Worm (Caenorhabditis elegans) whole organism, midembryonic: ENCODE measurements around the gene C44B7.11.
"Not testable (repeated sequence)": the region's sequence is repeated elsewhere in the genome, so short reads cannot be mapped to it uniquely, and the experiment has no call there.

Experiments
- T22C8.4 ChIP-seq: fragments of 200-800 bp; sonication (Bioruptor generic); IDR thresholded peaks from 2 replicates; pipeline ENCODE4 v1.3.6; 2022; ENCODE audit warnings: missing genetic modification characterization, missing compliant biosample characterization
- cog-1 ChIP-seq: sonication (generic microtip); optimal IDR thresholded peaks from 2 replicates; lab custom pipeline; 2016; ENCODE audit warnings: missing genetic modification characterization, missing compliant biosample characterization
- flt-1 ChIP-seq: fragments of 200-800 bp; sonication (Bioruptor generic); IDR thresholded peaks from 2 replicates; pipeline ENCODE4 v1.3.6; 2022; ENCODE audit warnings: missing genetic modification characterization, missing compliant biosample characterization
- klf-2 ChIP-seq: fragments of 200-800 bp; sonication (Bioruptor generic); conservative IDR thresholded peaks from 2 replicates; pipeline ENCODE4 v1.3.6; 2022; ENCODE audit warnings: missing genetic modification reagents, missing genetic modification characterization, missing compliant biosample characterization
- med-1 ChIP-seq: sonication (generic microtip); optimal IDR thresholded peaks from 2 replicates; lab custom pipeline; 2017; ENCODE audit warnings: missing genetic modification characterization, mild to moderate bottlenecking, missing compliant biosample characterization, antibody characterized with exemption, missing genetic modification reagents; ENCODE audit not compliant: insufficient read depth
- ref-1 ChIP-seq: fragments of 200-800 bp; sonication (Bioruptor generic); conservative IDR thresholded peaks from 2 replicates; pipeline ENCODE4 v1.3.6; 2022; ENCODE audit warnings: missing genetic modification reagents, missing genetic modification characterization, missing compliant biosample characterization
- tab-1 ChIP-seq: fragments of 200-800 bp; sonication (Bioruptor generic); IDR thresholded peaks from 2 replicates; pipeline ENCODE4 v1.3.6; 2022; ENCODE audit warnings: missing genetic modification characterization, missing compliant biosample characterization
- ztf-23 ChIP-seq: fragments of 200-800 bp; sonication (Bioruptor generic); IDR thresholded peaks from 2 replicates; pipeline ENCODE4 v1.3.6; 2022; ENCODE audit warnings: missing genetic modification reagents, missing genetic modification characterization, missing compliant biosample characterization
- ztf-29 ChIP-seq: fragments of 200-800 bp; sonication (Bioruptor generic); IDR thresholded peaks from 2 replicates; pipeline ENCODE4 v1.3.6; 2022; ENCODE audit warnings: missing genetic modification reagents, missing genetic modification characterization, missing compliant biosample characterization

Gene C44B7.11

ce11 chrII:6917710-6918109 lies 20.4 kb upstream of the C44B7.11 start, which contains the start of gene B0252.11:
TSS of gene B0252.11 (minus strand) at chrII:6917810.
- TF ChIP-seq ztf-23 (GFP tag; lab: Robert Waterston, UW) (no peak), ref-1 (no peak), med-1 (no peak), flt-1 (GFP tag; lab: Robert Waterston, UW) (no peak), cog-1 (no peak), T22C8.4 (GFP tag; lab: Robert Waterston, UW) (no peak), tab-1 (GFP tag; lab: Robert Waterston, UW) (no peak), klf-2 (GFP tag; lab: Robert Waterston, UW) (no peak), ztf-29 (GFP tag; lab: Robert Waterston, UW) (no peak)

- TF ChIP-seq T22C8.4 (GFP tag; lab: Robert Waterston, UW) = no peak
- TF ChIP-seq ztf-23 (GFP tag; lab: Robert Waterston, UW) = no peak
- TF ChIP-seq cog-1 = no peak
- TF ChIP-seq flt-1 (GFP tag; lab: Robert Waterston, UW) = no peak
- no peak for TF ChIP-seq ref-1
- TF ChIP-seq klf-2 (GFP tag; lab: Robert Waterston, UW) = no peak
- no peak for TF ChIP-seq ztf-29 (GFP tag; lab: Robert Waterston, UW)
- TF ChIP-seq tab-1 (GFP tag; lab: Robert Waterston, UW) = no peak
- TF ChIP-seq med-1 = no peak
These were observed 18.5 kb upstream of the C44B7.11 start, which contains the start of gene B0252.8 for ce11 chrII:6915875-6916274. TSS of gene B0252.8 (plus strand) at chrII:6916166.

- TF ChIP-seq T22C8.4 (GFP tag; lab: Robert Waterston, UW) (no peak), ztf-29 (GFP tag; lab: Robert Waterston, UW) (no peak), flt-1 (GFP tag; lab: Robert Waterston, UW) (peak; percentile 92), ztf-23 (GFP tag; lab: Robert Waterston, UW) (peak; percentile 90), cog-1 (peak; percentile 52), tab-1 (GFP tag; lab: Robert Waterston, UW) (no peak), ref-1 (0 out of 2 replicates have a peak, but pooled peaks have one; percentile 42), klf-2 (GFP tag; lab: Robert Waterston, UW) (peak; percentile 82), med-1 (no peak)
These were observed 16.0 kb upstream of the C44B7.11 start, which contains the start of gene cyn-10 for ce11 chrII:6913309-6913708. TSS of gene cyn-10 (minus strand) at chrII:6913365.

- TF ChIP-seq klf-2 (GFP tag; lab: Robert Waterston, UW) (no peak), ref-1 (no peak), tab-1 (GFP tag; lab: Robert Waterston, UW) (no peak), flt-1 (GFP tag; lab: Robert Waterston, UW) (no peak), med-1 (no peak), T22C8.4 (GFP tag; lab: Robert Waterston, UW) (no peak), ztf-29 (GFP tag; lab: Robert Waterston, UW) (no peak), ztf-23 (GFP tag; lab: Robert Waterston, UW) (no peak), cog-1 (no peak)
These were observed 12.3 kb upstream of the C44B7.11 start, which contains the start of gene asm-1 for ce11 chrII:6909568-6910122. TSS of gene asm-1 (plus strand) at chrII:6910072.

ce11 chrII:6908689-6909088 lies 11.3 kb upstream of the C44B7.11 start:
- TF ChIP-seq med-1 (no peak), tab-1 (GFP tag; lab: Robert Waterston, UW) (no peak), ztf-29 (GFP tag; lab: Robert Waterston, UW) (no peak), cog-1 (no peak), ztf-23 (GFP tag; lab: Robert Waterston, UW) (no peak), T22C8.4 (GFP tag; lab: Robert Waterston, UW) (no peak), klf-2 (GFP tag; lab: Robert Waterston, UW) (no peak)

- not testable (repeated sequence) for TF ChIP-seq med-1; flt-1 (GFP tag; lab: Robert Waterston, UW); cog-1
These were observed 10.3 kb upstream of the C44B7.11 start, which contains the start of gene B0252.3 for ce11 chrII:6907657-6908056. TSS of gene B0252.3 (minus strand) at chrII:6907757.

- TF ChIP-seq med-1 (no peak), T22C8.4 (GFP tag; lab: Robert Waterston, UW) (no peak), cog-1 (no peak), ref-1 (no peak), flt-1 (GFP tag; lab: Robert Waterston, UW) (no peak), tab-1 (GFP tag; lab: Robert Waterston, UW) (no peak), ztf-23 (GFP tag; lab: Robert Waterston, UW) (no peak), ztf-29 (GFP tag; lab: Robert Waterston, UW) (no peak)
These were observed 4.5 kb upstream of the C44B7.11 start, which contains the start of gene psmd-9 for ce11 chrII:6901795-6902194. TSS of gene psmd-9 (plus strand) at chrII:6902095.

- TF ChIP-seq ztf-29 (GFP tag; lab: Robert Waterston, UW) = no peak
- TF ChIP-seq ztf-23 (GFP tag; lab: Robert Waterston, UW) = no peak
- TF ChIP-seq med-1 = no peak
- no peak for TF ChIP-seq flt-1 (GFP tag; lab: Robert Waterston, UW)
- no peak for TF ChIP-seq klf-2 (GFP tag; lab: Robert Waterston, UW)
- TF ChIP-seq tab-1 (GFP tag; lab: Robert Waterston, UW) = no peak
- no peak for TF ChIP-seq ref-1
- no peak for TF ChIP-seq T22C8.4 (GFP tag; lab: Robert Waterston, UW)
- no peak for TF ChIP-seq cog-1
These were observed 3.4 kb upstream of the C44B7.11 start for ce11 chrII:6900708-6901107.

ce11 chrII:6898017-6898779 lies 858 bp upstream of the C44B7.11 start, which contains the start of gene hrpl-1:
TSS of gene hrpl-1 (plus strand) at chrII:6898729.
- TF ChIP-seq ztf-23 (GFP tag; lab: Robert Waterston, UW) (peak; percentile 65; the same call in 1 of the 2 replicates), ref-1 (peak; percentile 57), T22C8.4 (GFP tag; lab: Robert Waterston, UW) (0 out of 2 replicates have a peak, but pooled peaks have one; percentile 20), med-1 (peak; percentile 79), klf-2 (GFP tag; lab: Robert Waterston, UW) (peak; percentile 56; the same call in 1 of the 2 replicates), cog-1 (no peak), flt-1 (GFP tag; lab: Robert Waterston, UW) (peak; percentile 88), tab-1 (GFP tag; lab: Robert Waterston, UW) (peak; percentile 74; the same call in 1 of the 2 replicates), ztf-29 (GFP tag; lab: Robert Waterston, UW) (peak; percentile 43; the same call in 1 of the 2 replicates)
